Fruit fly (Drosophila melanogaster) whole organism, embryonic: ENCODE results near the gene Pino.

ENCODE experiments used
- Blimp-1 ChIP-seq: fragments of 200-800 bp; sonication (Bioruptor generic); optimal IDR thresholded peaks from 3 replicates; lab custom pipeline; 2018; ENCODE audit warnings: missing biosample characterization, missing genetic modification characterization, mild to moderate bottlenecking, moderate library complexity, missing genetic modification reagents
- CG1024 ChIP-seq: fragments of 200-800 bp; sonication (Bioruptor generic); IDR thresholded peaks from 2 replicates; pipeline ENCODE4 v1.3.6; 2022; ENCODE audit warnings: missing biosample characterization, missing genetic modification characterization
- CG10959 ChIP-seq: fragments of 200-800 bp; sonication (Bioruptor generic); IDR thresholded peaks from 2 replicates; pipeline ENCODE4 v1.3.6; 2022; ENCODE audit warnings: missing biosample characterization, missing genetic modification characterization
- CG10979 ChIP-seq: fragments of 200-800 bp; sonication (Bioruptor generic); optimal IDR thresholded peaks from 2 replicates; lab custom pipeline; 2018; ENCODE audit warnings: missing biosample characterization, mild to moderate bottlenecking, missing genetic modification characterization, moderate library complexity
- CG12219 ChIP-seq: fragments of 200-800 bp; sonication (Bioruptor generic); optimal IDR thresholded peaks from 3 replicates; lab custom pipeline; 2018; ENCODE audit warnings: missing biosample characterization, mild to moderate bottlenecking, missing genetic modification characterization
- CG15601 ChIP-seq: fragments of 200-800 bp; sonication (Bioruptor generic); optimal IDR thresholded peaks from 3 replicates; lab custom pipeline; 2019; ENCODE audit warnings: missing biosample characterization, mild to moderate bottlenecking, missing genetic modification characterization, moderate library complexity
- CG1602 ChIP-seq: fragments of 200-800 bp; sonication (Bioruptor generic); optimal IDR thresholded peaks from 3 replicates; lab custom pipeline; 2016; ENCODE audit warnings: missing biosample characterization, missing genetic modification characterization
- CG1603 ChIP-seq: fragments of 200-800 bp; sonication (Bioruptor generic); optimal IDR thresholded peaks from 2 replicates; lab custom pipeline; 2019; ENCODE audit warnings: missing biosample characterization, mild to moderate bottlenecking, missing genetic modification characterization, moderate library complexity
- CG17802 ChIP-seq: fragments of 200-800 bp; sonication (Bioruptor generic); optimal IDR thresholded peaks from 2 replicates; lab custom pipeline; 2018; ENCODE audit warnings: missing biosample characterization, mild to moderate bottlenecking, missing genetic modification characterization, moderate library complexity
- CG1792 ChIP-seq: fragments of 200-800 bp; sonication (Bioruptor generic); optimal IDR thresholded peaks from 2 replicates; lab custom pipeline; 2016; ENCODE audit warnings: missing biosample characterization, missing genetic modification characterization
- CG18599 ChIP-seq: fragments of 200-800 bp; sonication (Bioruptor generic); optimal IDR thresholded peaks from 3 replicates; lab custom pipeline; 2017; ENCODE audit warnings: missing biosample characterization, missing genetic modification characterization, mild to moderate bottlenecking, moderate library complexity, missing genetic modification reagents
- CG2712 ChIP-seq: fragments of 200-800 bp; optimal IDR thresholded peaks from 3 replicates; lab custom pipeline; 2019; ENCODE audit warnings: missing biosample characterization, mild to moderate bottlenecking, missing genetic modification characterization, moderate library complexity
- CG2875 ChIP-seq: fragments of 200-800 bp; sonication (Bioruptor generic); optimal IDR thresholded peaks from 2 replicates; lab custom pipeline; 2017; ENCODE audit warnings: missing biosample characterization, mild to moderate bottlenecking, missing genetic modification characterization, missing genetic modification reagents
- CG3065 ChIP-seq: fragments of 200-800 bp; sonication (Bioruptor generic); optimal IDR thresholded peaks from 2 replicates; lab custom pipeline; 2016; ENCODE audit warnings: missing biosample characterization, missing genetic modification characterization
- CG6689 ChIP-seq: fragments of 200-800 bp; sonication (Bioruptor generic); IDR thresholded peaks from 2 replicates; pipeline ENCODE4 v1.3.6; 2022; ENCODE audit warnings: missing biosample characterization, missing genetic modification characterization
- CG6765 ChIP-seq: fragments of 200-800 bp; sonication (Bioruptor generic); optimal IDR thresholded peaks from 3 replicates; lab custom pipeline; 2017; ENCODE audit warnings: missing biosample characterization, mild to moderate bottlenecking, missing genetic modification characterization
- CG7271 ChIP-seq: fragments of 200-800 bp; sonication (Bioruptor generic); optimal IDR thresholded peaks from 2 replicates; lab custom pipeline; 2018; ENCODE audit warnings: missing biosample characterization, mild to moderate bottlenecking, missing genetic modification characterization, moderate library complexity
- CG7372 ChIP-seq: fragments of 200-800 bp; sonication (Bioruptor generic); IDR thresholded peaks from 2 replicates; pipeline ENCODE4 v1.3.6; 2022; ENCODE audit warnings: missing biosample characterization, missing genetic modification characterization
- CG7839 ChIP-seq: fragments of 200-800 bp; sonication (Bioruptor generic); optimal IDR thresholded peaks from 3 replicates; lab custom pipeline; 2018; ENCODE audit warnings: missing biosample characterization, mild to moderate bottlenecking, missing genetic modification characterization, moderate library complexity
- CG8290 ChIP-seq, 3 experiments: fragments of 200-800 bp; sonication (Bioruptor generic); optimal IDR thresholded peaks; 2 replicates each; lab custom pipeline; 2016 to 2019; ENCODE audit warnings: missing biosample characterization in 3 of 3, missing genetic modification characterization in 3 of 3, mild to moderate bottlenecking in 2 of 3, moderate library complexity in 1 of 3
- Chrac-16 ChIP-seq: fragments of 200-800 bp; sonication (Bioruptor generic); optimal IDR thresholded peaks from 3 replicates; lab custom pipeline; 2016; ENCODE audit warnings: missing biosample characterization, missing genetic modification characterization
- D19A ChIP-seq: fragments of 200-800 bp; optimal IDR thresholded peaks from 3 replicates; lab custom pipeline; 2019; ENCODE audit warnings: missing biosample characterization, mild to moderate bottlenecking, missing genetic modification characterization, moderate library complexity
- Deaf1 ChIP-seq: fragments of 200-800 bp; optimal IDR thresholded peaks from 3 replicates; lab custom pipeline; 2019; ENCODE audit warnings: missing biosample characterization, mild to moderate bottlenecking, missing genetic modification characterization, moderate library complexity
- ERR ChIP-seq: fragments of 200-800 bp; sonication (Bioruptor generic); optimal IDR thresholded peaks from 2 replicates; lab custom pipeline; 2016; ENCODE audit warnings: missing biosample characterization, missing genetic modification characterization
- Gsc ChIP-seq: fragments of 200-800 bp; sonication (Bioruptor generic); IDR thresholded peaks from 2 replicates; pipeline ENCODE4 v1.3.6; 2022; ENCODE audit warnings: missing biosample characterization, missing genetic modification characterization
- Gug ChIP-seq: fragments of 200-800 bp; sonication (Bioruptor generic); IDR thresholded peaks from 4 replicates; pipeline ENCODE4 v1.3.6; 2022; ENCODE audit warnings: missing biosample characterization, missing genetic modification characterization
- HLHmδ ChIP-seq: fragments of 200-800 bp; sonication (Bioruptor generic); optimal IDR thresholded peaks from 2 replicates; lab custom pipeline; 2018; ENCODE audit warnings: missing biosample characterization, mild to moderate bottlenecking, missing genetic modification characterization, moderate library complexity
- HmgZ ChIP-seq: fragments of 200-800 bp; sonication (Bioruptor generic); optimal IDR thresholded peaks from 2 replicates; lab custom pipeline; 2018; ENCODE audit warnings: missing biosample characterization, mild to moderate bottlenecking, missing genetic modification characterization
- Kr ChIP-seq: fragments of 200-800 bp; sonication (Bioruptor generic); optimal IDR thresholded peaks from 2 replicates; lab custom pipeline; 2017; ENCODE audit warnings: missing biosample characterization, mild to moderate bottlenecking, missing genetic modification characterization
- MESR4 ChIP-seq: fragments of 200-800 bp; sonication (Bioruptor generic); optimal IDR thresholded peaks from 2 replicates; lab custom pipeline; 2018; ENCODE audit warnings: missing biosample characterization, mild to moderate bottlenecking, missing genetic modification characterization, moderate library complexity
- Side ChIP-seq: fragments of 200-800 bp; sonication (Bioruptor generic); optimal IDR thresholded peaks from 2 replicates; lab custom pipeline; 2016; ENCODE audit warnings: missing biosample characterization, missing genetic modification characterization
- Xrp1 ChIP-seq: fragments of 200-800 bp; sonication (Bioruptor generic); IDR thresholded peaks from 2 replicates; pipeline ENCODE4 v1.3.6; 2022; ENCODE audit warnings: missing biosample characterization, missing genetic modification characterization
- al ChIP-seq: fragments of 200-800 bp; sonication (Bioruptor generic); IDR thresholded peaks from 2 replicates; pipeline ENCODE4 v1.3.6; 2022; ENCODE audit warnings: missing biosample characterization, missing genetic modification characterization
- bcd ChIP-seq: fragments of 200-800 bp; sonication (Bioruptor generic); optimal IDR thresholded peaks from 2 replicates; lab custom pipeline; 2017; ENCODE audit warnings: missing biosample characterization, mild to moderate bottlenecking, missing genetic modification characterization
- cg ChIP-seq: fragments of 200-800 bp; sonication (Bioruptor generic); optimal IDR thresholded peaks from 3 replicates; lab custom pipeline; 2019; ENCODE audit warnings: missing biosample characterization, mild to moderate bottlenecking, missing genetic modification characterization, moderate library complexity
- ci ChIP-seq: fragments of 200-800 bp; sonication (Bioruptor generic); IDR thresholded peaks from 3 replicates; pipeline ENCODE4 v1.3.6; 2022; ENCODE audit warnings: missing biosample characterization, missing genetic modification characterization
- cwo ChIP-seq: fragments of 200-800 bp; sonication (Bioruptor generic); optimal IDR thresholded peaks from 3 replicates; lab custom pipeline; 2017; ENCODE audit warnings: missing biosample characterization, missing genetic modification characterization, mild to moderate bottlenecking, moderate library complexity, missing genetic modification reagents
- da ChIP-seq: fragments of 200-800 bp; sonication (Bioruptor generic); optimal IDR thresholded peaks from 2 replicates; lab custom pipeline; 2016; ENCODE audit warnings: missing biosample characterization, missing genetic modification characterization
- ems ChIP-seq: fragments of 200-800 bp; sonication (Bioruptor generic); optimal IDR thresholded peaks from 3 replicates; lab custom pipeline; 2016; ENCODE audit warnings: missing biosample characterization, missing genetic modification characterization
- inv ChIP-seq: fragments of 200-800 bp; sonication (Bioruptor generic); IDR thresholded peaks from 2 replicates; pipeline ENCODE4 v1.3.6; 2022; ENCODE audit warnings: missing biosample characterization, missing genetic modification characterization; ENCODE audit not compliant: partially characterized antibody
- mirr ChIP-seq: fragments of 200-800 bp; sonication (Bioruptor generic); optimal IDR thresholded peaks from 3 replicates; lab custom pipeline; 2018; ENCODE audit warnings: missing biosample characterization, mild to moderate bottlenecking, missing genetic modification characterization
- mld ChIP-seq: fragments of 200-800 bp; sonication (Bioruptor generic); IDR thresholded peaks from 3 replicates; pipeline ENCODE4 v1.3.6; 2022; ENCODE audit warnings: missing biosample characterization, missing genetic modification characterization; ENCODE audit not compliant: partially characterized antibody
- nau ChIP-seq: fragments of 200-800 bp; sonication (Bioruptor generic); optimal IDR thresholded peaks from 3 replicates; lab custom pipeline; 2017; ENCODE audit warnings: missing biosample characterization, mild to moderate bottlenecking, missing genetic modification characterization, missing genetic modification reagents
- pb ChIP-seq: fragments of 200-800 bp; sonication (Bioruptor generic); optimal IDR thresholded peaks from 3 replicates; lab custom pipeline; 2016; ENCODE audit warnings: missing biosample characterization, missing genetic modification characterization
- pfk ChIP-seq: fragments of 200-800 bp; sonication (Bioruptor generic); optimal IDR thresholded peaks from 2 replicates; lab custom pipeline; 2018; ENCODE audit warnings: missing biosample characterization, mild to moderate bottlenecking, missing genetic modification characterization, moderate library complexity
- repo ChIP-seq: fragments of 200-800 bp; sonication (Bioruptor generic); optimal IDR thresholded peaks from 2 replicates; lab custom pipeline; 2016; ENCODE audit warnings: missing biosample characterization, missing genetic modification characterization
- unc-4 ChIP-seq: fragments of 200-800 bp; sonication (Bioruptor generic); IDR thresholded peaks from 2 replicates; pipeline ENCODE4 v1.3.6; 2022; ENCODE audit warnings: missing biosample characterization, missing genetic modification characterization; ENCODE audit not compliant: partially characterized antibody
- unpg ChIP-seq: fragments of 200-800 bp; sonication (Bioruptor generic); optimal IDR thresholded peaks from 3 replicates; lab custom pipeline; 2018; ENCODE audit warnings: missing biosample characterization, mild to moderate bottlenecking, missing genetic modification characterization, moderate library complexity

Gene Pino

DNA sequence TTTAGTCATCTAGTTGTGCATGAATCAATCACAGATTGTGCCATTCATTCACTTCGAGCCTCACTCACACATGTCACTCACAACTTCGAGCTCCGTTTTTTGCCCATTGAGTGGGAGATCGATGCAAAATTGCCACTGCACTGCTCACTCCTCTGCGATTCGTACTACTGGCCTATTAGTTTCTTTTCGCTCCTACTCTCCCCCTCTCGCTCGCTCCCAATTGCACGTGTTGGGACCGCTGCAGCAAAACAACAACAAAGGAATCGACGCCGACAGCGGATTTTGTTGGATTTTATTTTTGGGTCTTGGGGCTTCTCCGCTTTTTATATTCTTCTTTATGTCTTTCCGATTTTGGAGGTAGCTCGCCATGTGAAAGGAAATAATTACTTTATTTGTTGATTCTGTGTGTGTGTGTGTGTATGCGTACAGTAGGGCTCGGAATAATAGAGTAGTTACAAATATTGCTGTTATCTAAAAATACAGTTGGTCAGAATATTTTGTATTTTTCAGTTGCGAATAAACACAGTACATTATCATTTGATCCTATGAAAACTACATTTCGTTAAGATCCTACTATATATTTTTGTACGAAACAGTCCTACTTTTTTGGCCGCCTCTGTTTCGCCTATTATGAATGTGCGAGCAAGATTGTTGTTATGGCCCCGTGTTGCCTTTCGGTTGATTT is 54.4 kb downstream of the Pino start (continued):
- TF ChIP-seq CG10979 (tag; lab: Kevin White, UChicago), result peak; percentile 93
- no peak for TF ChIP-seq pfk (GFP tag; lab: Kevin White, UChicago)
- TF ChIP-seq Side (GFP tag; lab: Kevin White, UChicago), result peak; percentile 64
- peak; percentile 87 for TF ChIP-seq D19A (tag; lab: Kevin White, UChicago)
- TF ChIP-seq unc-4 (GFP tag; lab: Robert Waterston, UW), result no peak
- TF ChIP-seq Gug, result peak; percentile 42; the same call in 1 of the 4 replicates
- peak; percentile 66 for TF ChIP-seq CG17802 (tag; lab: Kevin White, UChicago)
- peak; percentile 58 for TF ChIP-seq HmgZ (tag; lab: Kevin White, UChicago)
- TF ChIP-seq CG8290 (GFP tag; optimal IDR thresholded peaks at IDR 0.05; lab: Kevin White, UChicago), result peak; percentile 53
- TF ChIP-seq CG8290 (tag; optimal IDR thresholded peaks at IDR 0.05; lab: Kevin White, UChicago), result peak in 1 of 2 experiments; percentile 82
- no peak for TF ChIP-seq inv
- peak; percentile 87 for TF ChIP-seq Blimp-1 (GFP tag; lab: Kevin White, UChicago)
- TF ChIP-seq CG15601 (tag; lab: Kevin White, UChicago), result peak; percentile 88
- no peak for TF ChIP-seq MESR4 (GFP tag; lab: Kevin White, UChicago)
- TF ChIP-seq Deaf1 (tag; lab: Kevin White, UChicago), result peak; percentile 58
- TF ChIP-seq CG6689, result peak; percentile 82
- TF ChIP-seq CG6765 (GFP tag; lab: Kevin White, UChicago), result no peak
- TF ChIP-seq CG18599, result peak; percentile 84
- peak; percentile 71 for TF ChIP-seq Chrac-16 (GFP tag; lab: Kevin White, UChicago)
- no peak for TF ChIP-seq ERR (GFP tag; lab: Kevin White, UChicago)
- TF ChIP-seq CG2875 (GFP tag; lab: Kevin White, UChicago), result peak; percentile 87
- TF ChIP-seq mirr (GFP tag; lab: Kevin White, UChicago), result no peak
- TF ChIP-seq CG1024 (GFP tag; lab: Robert Waterston, UW), result peak; percentile 40; the same call in 1 of the 2 replicates
- TF ChIP-seq repo (GFP tag; lab: Kevin White, UChicago), result peak; percentile 34
- TF ChIP-seq pb, result peak; percentile 35
- TF ChIP-seq CG1792, result peak; percentile 49
- peak; percentile 89 for TF ChIP-seq CG7839 (tag; lab: Kevin White, UChicago)
- peak; percentile 59 for TF ChIP-seq cwo (GFP tag; lab: Kevin White, UChicago)
- no peak for TF ChIP-seq da (GFP tag; lab: Kevin White, UChicago)
- peak; percentile 88 for TF ChIP-seq ci
- peak; percentile 88 for TF ChIP-seq Xrp1 (GFP tag; lab: Robert Waterston, UW)
- no peak for TF ChIP-seq Kr (GFP tag; lab: Kevin White, UChicago)
- peak; percentile 77 for TF ChIP-seq cg (GFP tag; lab: Kevin White, UChicago)
- TF ChIP-seq HLHmδ, result no peak
- TF ChIP-seq CG2712 (tag; lab: Kevin White, UChicago), result peak; percentile 93
- peak; percentile 96 for TF ChIP-seq CG1603 (tag; lab: Kevin White, UChicago)
- TF ChIP-seq CG7372 (GFP tag; lab: Robert Waterston, UW), result peak; percentile 8; the same call in 1 of the 2 replicates
- peak; percentile 74 for TF ChIP-seq nau (GFP tag; lab: Kevin White, UChicago)
- no peak for TF ChIP-seq al (GFP tag; lab: Robert Waterston, UW)
- TF ChIP-seq CG10959 (GFP tag; lab: Robert Waterston, UW), result 0 out of 2 replicates have a peak, but pooled peaks have one; percentile 39
- peak; percentile 67 for TF ChIP-seq ems (GFP tag; lab: Kevin White, UChicago)
- peak; percentile 70 for TF ChIP-seq bcd (GFP tag; lab: Kevin White, UChicago)
- peak; percentile 38 for TF ChIP-seq CG7271 (tag; lab: Kevin White, UChicago)
- peak; percentile 38; the same call in 1 of the 2 replicates for TF ChIP-seq Gsc
- peak; percentile 92 for TF ChIP-seq unpg (GFP tag; lab: Kevin White, UChicago)
- TF ChIP-seq CG3065, result peak; percentile 58
- TF ChIP-seq CG1602 (GFP tag; lab: Kevin White, UChicago), result peak; percentile 72
- no peak for TF ChIP-seq mld (GFP tag; lab: Robert Waterston, UW)
- TF ChIP-seq CG12219 (GFP tag; lab: Kevin White, UChicago), result peak; percentile 85
